Worm (Caenorhabditis elegans) whole organism, early embryonic: ENCODE results near the gene srab-26.

Experiments used
- B0310.2 ChIP-seq: sonication (generic microtip); optimal IDR thresholded peaks from 2 replicates; lab custom pipeline; 2016; ENCODE audit warnings: mild to moderate bottlenecking, missing genetic modification characterization, missing compliant biosample characterization
- F13C5.2 ChIP-seq: sonication (generic microtip); optimal IDR thresholded peaks from 2 replicates; lab custom pipeline; 2017; ENCODE audit warnings: mild to moderate bottlenecking, missing genetic modification characterization, inconsistent platforms, missing compliant biosample characterization
- aly-1 ChIP-seq: sonication (generic microtip); optimal IDR thresholded peaks from 2 replicates; lab custom pipeline; 2016; ENCODE audit warnings: missing genetic modification characterization, missing compliant biosample characterization
- ama-1 ChIP-seq: fragments of 150-350 bp; optimal IDR thresholded peaks from 2 replicates; lab custom pipeline; 2014
- ceh-13 ChIP-seq: fragments of 200-800 bp; sonication (Bioruptor generic); optimal IDR thresholded peaks from 2 replicates; lab custom pipeline; 2018; ENCODE audit warnings: mild to moderate bottlenecking, missing genetic modification characterization, missing compliant biosample characterization
- ceh-36 ChIP-seq: sonication (generic microtip); optimal IDR thresholded peaks from 2 replicates; lab custom pipeline; 2016; ENCODE audit warnings: missing genetic modification characterization, inconsistent platforms, missing compliant biosample characterization
- ets-7 ChIP-seq: sonication (generic microtip); optimal IDR thresholded peaks from 2 replicates; lab custom pipeline; 2016; ENCODE audit warnings: missing genotype, missing genetic modification characterization, missing compliant biosample characterization
- flt-1 ChIP-seq: fragments of 200-800 bp; sonication (Bioruptor generic); IDR thresholded peaks from 2 replicates; pipeline ENCODE4 v1.3.6; 2022; ENCODE audit warnings: missing genetic modification characterization, missing compliant biosample characterization
- hmbx-1 ChIP-seq: sonication (generic microtip); optimal IDR thresholded peaks from 2 replicates; lab custom pipeline; 2016; ENCODE audit warnings: mild to moderate bottlenecking, missing genetic modification characterization, missing compliant biosample characterization
- hmg-4 ChIP-seq: fragments of 200-800 bp; sonication (Bioruptor generic); optimal IDR thresholded peaks from 2 replicates; lab custom pipeline; 2018; ENCODE audit warnings: mild to moderate bottlenecking, missing genetic modification characterization, missing compliant biosample characterization
- hnd-1 ChIP-seq: sonication (generic microtip); optimal IDR thresholded peaks from 2 replicates; lab custom pipeline; 2016; ENCODE audit warnings: missing genetic modification characterization, missing compliant biosample characterization
- pes-1 ChIP-seq: fragments of 200-800 bp; sonication (Bioruptor generic); IDR thresholded peaks from 2 replicates; pipeline ENCODE4 v1.3.6; 2022; ENCODE audit warnings: missing genetic modification reagents, missing genetic modification characterization, missing compliant biosample characterization
- scrt-1 ChIP-seq: fragments of 200-800 bp; sonication (Bioruptor generic); IDR thresholded peaks from 2 replicates; pipeline ENCODE4 v1.3.6; 2022; ENCODE audit warnings: missing genetic modification characterization, missing compliant biosample characterization
- sea-1 ChIP-seq: fragments of 200-800 bp; sonication (Bioruptor generic); conservative IDR thresholded peaks from 2 replicates; pipeline ENCODE4 v1.3.6; 2022; ENCODE audit warnings: missing genetic modification characterization, missing compliant biosample characterization
- tbx-11 ChIP-seq: fragments of 200-800 bp; sonication (Bioruptor generic); IDR thresholded peaks from 2 replicates; pipeline ENCODE4 v1.3.6; 2022; ENCODE audit warnings: missing genetic modification characterization, missing compliant biosample characterization
- tbx-37 ChIP-seq: fragments of 200-800 bp; sonication (Bioruptor generic); conservative IDR thresholded peaks from 2 replicates; pipeline ENCODE4 v1.3.6; 2022; ENCODE audit warnings: missing genetic modification reagents, missing genetic modification characterization, missing compliant biosample characterization
- tra-4 ChIP-seq: sonication (generic microtip); optimal IDR thresholded peaks from 2 replicates; lab custom pipeline; 2017; ENCODE audit warnings: missing genetic modification characterization, missing compliant biosample characterization

The srab-26 gene

ce11 chrV:9856978-9857377, 22.3 kb downstream of the srab-26 start:
- TF ChIP-seq ceh-13 (GFP tag; lab: Kevin White, UChicago) (no peak), B0310.2 (no peak), ceh-36 (tag; lab: Kevin White, UChicago) (no peak), hnd-1 (tag; lab: Kevin White, UChicago) (no peak)

- TF ChIP-seq ceh-36 (tag; lab: Kevin White, UChicago) (no peak), hmg-4 (GFP tag; lab: Kevin White, UChicago) (no peak), sea-1 (GFP tag; lab: Robert Waterston, UW) (no peak), pes-1 (GFP tag; lab: Robert Waterston, UW) (no peak), tra-4 (tag; lab: Kevin White, UChicago) (no peak), F13C5.2 (tag; lab: Kevin White, UChicago) (no peak), aly-1 (tag; lab: Kevin White, UChicago) (peak; percentile 24), hmbx-1 (tag; lab: Kevin White, UChicago) (no peak), ama-1 (lab: Kevin White, UChicago) (no peak), ceh-13 (GFP tag; lab: Kevin White, UChicago) (no peak), tbx-11 (GFP tag; lab: Robert Waterston, UW) (no peak), ets-7 (tag; lab: Kevin White, UChicago) (no peak), B0310.2 (peak; percentile 35)
These were observed 23.1 kb downstream of the srab-26 start for ce11 chrV:9855920-9856852.

ce11 chrV:9853801-9854200, 25.5 kb downstream of the srab-26 start:
- TF ChIP-seq ceh-13 (GFP tag; lab: Kevin White, UChicago) (no peak), tbx-37 (GFP tag; lab: Robert Waterston, UW) (no peak), ama-1 (lab: Kevin White, UChicago) (no peak), pes-1 (GFP tag; lab: Robert Waterston, UW) (no peak), ceh-36 (tag; lab: Kevin White, UChicago) (no peak), B0310.2 (no peak), ets-7 (tag; lab: Kevin White, UChicago) (no peak), hmg-4 (GFP tag; lab: Kevin White, UChicago) (no peak), tbx-11 (GFP tag; lab: Robert Waterston, UW) (no peak), aly-1 (tag; lab: Kevin White, UChicago) (no peak), F13C5.2 (tag; lab: Kevin White, UChicago) (no peak), hmbx-1 (tag; lab: Kevin White, UChicago) (no peak), flt-1 (GFP tag; lab: Robert Waterston, UW) (no peak), tra-4 (tag; lab: Kevin White, UChicago) (no peak), sea-1 (GFP tag; lab: Robert Waterston, UW) (no peak), scrt-1 (GFP tag; lab: Robert Waterston, UW) (no peak), hnd-1 (tag; lab: Kevin White, UChicago) (no peak)

- TF ChIP-seq B0310.2 (no peak), tra-4 (tag; lab: Kevin White, UChicago) (no peak), hmbx-1 (tag; lab: Kevin White, UChicago) (no peak), hnd-1 (tag; lab: Kevin White, UChicago) (no peak), ceh-36 (tag; lab: Kevin White, UChicago) (no peak), scrt-1 (GFP tag; lab: Robert Waterston, UW) (no peak), pes-1 (GFP tag; lab: Robert Waterston, UW) (no peak), ets-7 (tag; lab: Kevin White, UChicago) (no peak), aly-1 (tag; lab: Kevin White, UChicago) (no peak), flt-1 (GFP tag; lab: Robert Waterston, UW) (no peak), ama-1 (lab: Kevin White, UChicago) (no peak), tbx-37 (GFP tag; lab: Robert Waterston, UW) (no peak), tbx-11 (GFP tag; lab: Robert Waterston, UW) (no peak), ceh-13 (GFP tag; lab: Kevin White, UChicago) (no peak), sea-1 (GFP tag; lab: Robert Waterston, UW) (no peak), F13C5.2 (tag; lab: Kevin White, UChicago) (no peak), hmg-4 (GFP tag; lab: Kevin White, UChicago) (no peak)
These were observed 30.7 kb downstream of the srab-26 start for ce11 chrV:9848576-9848975.

ce11 chrV:9843376-9843916, 35.9 kb downstream of the srab-26 start, which contains the start of gene sru-8:
TSS of gene sru-8 (plus strand) at chrV:9843866.
- TF ChIP-seq scrt-1 (GFP tag; lab: Robert Waterston, UW) (no peak), hmg-4 (GFP tag; lab: Kevin White, UChicago) (no peak), tbx-37 (GFP tag; lab: Robert Waterston, UW) (no peak), ceh-36 (tag; lab: Kevin White, UChicago) (no peak), F13C5.2 (tag; lab: Kevin White, UChicago) (no peak), tbx-11 (GFP tag; lab: Robert Waterston, UW) (no peak), ceh-13 (GFP tag; lab: Kevin White, UChicago) (no peak), ama-1 (lab: Kevin White, UChicago) (no peak), B0310.2 (no peak), hmbx-1 (tag; lab: Kevin White, UChicago) (no peak), hnd-1 (tag; lab: Kevin White, UChicago) (no peak), pes-1 (GFP tag; lab: Robert Waterston, UW) (no peak), flt-1 (GFP tag; lab: Robert Waterston, UW) (no peak), aly-1 (tag; lab: Kevin White, UChicago) (no peak), sea-1 (GFP tag; lab: Robert Waterston, UW) (no peak), tra-4 (tag; lab: Kevin White, UChicago) (no peak), ets-7 (tag; lab: Kevin White, UChicago) (no peak)

ce11 chrV:9841376-9841775, 37.9 kb downstream of the srab-26 start, which contains the start of gene sru-36:
TSS of gene sru-36 (plus strand) at chrV:9841676.
- no peak for TF ChIP-seq sea-1 (GFP tag; lab: Robert Waterston, UW)
- no peak for TF ChIP-seq hmbx-1 (tag; lab: Kevin White, UChicago)
- no peak for TF ChIP-seq scrt-1 (GFP tag; lab: Robert Waterston, UW)
- TF ChIP-seq hmg-4 (GFP tag; lab: Kevin White, UChicago), result no peak
- TF ChIP-seq aly-1 (tag; lab: Kevin White, UChicago), result no peak
- no peak for TF ChIP-seq tbx-11 (GFP tag; lab: Robert Waterston, UW)
- no peak for TF ChIP-seq tbx-37 (GFP tag; lab: Robert Waterston, UW)
- no peak for TF ChIP-seq ceh-13 (GFP tag; lab: Kevin White, UChicago)
- no peak for TF ChIP-seq B0310.2
- TF ChIP-seq tra-4 (tag; lab: Kevin White, UChicago), result no peak
- no peak for TF ChIP-seq pes-1 (GFP tag; lab: Robert Waterston, UW)
- TF ChIP-seq F13C5.2 (tag; lab: Kevin White, UChicago), result no peak
- TF ChIP-seq ets-7 (tag; lab: Kevin White, UChicago), result no peak
- no peak for TF ChIP-seq flt-1 (GFP tag; lab: Robert Waterston, UW)
- TF ChIP-seq ceh-36 (tag; lab: Kevin White, UChicago), result no peak
- no peak for TF ChIP-seq ama-1 (lab: Kevin White, UChicago)
